Fruit fly (Drosophila melanogaster) whole organism, wandering third instar larva: ENCODE results near the gene DCTN5-p25.

Experiments
- Abd-B ChIP-seq: fragments of >200 bp; optimal IDR thresholded peaks from 2 replicates; lab custom pipeline; 2017; ENCODE audit warnings: missing biosample characterization, missing genetic modification characterization
- CG32264 ChIP-seq: fragments of 200-800 bp; sonication (Bioruptor generic); optimal IDR thresholded peaks from 2 replicates; lab custom pipeline; 2016; ENCODE audit warnings: missing biosample characterization, missing genetic modification characterization
- CG9705 ChIP-seq: fragments of 200-800 bp; sonication (Bioruptor generic); optimal IDR thresholded peaks from 2 replicates; lab custom pipeline; 2018; ENCODE audit warnings: missing biosample characterization, mild to moderate bottlenecking, missing genetic modification characterization
- CrebA ChIP-seq: fragments of 200-800 bp; sonication (Bioruptor generic); optimal IDR thresholded peaks from 2 replicates; lab custom pipeline; 2016; ENCODE audit warnings: missing biosample characterization, mild to moderate bottlenecking, missing genetic modification characterization, borderline replicate concordance
- Dfd ChIP-seq: fragments of >200 bp; optimal IDR thresholded peaks from 2 replicates; lab custom pipeline; 2017; ENCODE audit warnings: missing biosample characterization, missing genetic modification characterization
- Dif ChIP-seq: fragments of 200-275, 200-300 bp; sonication (Bioruptor generic); optimal IDR thresholded peaks from 2 replicates; lab custom pipeline; 2018; ENCODE audit warnings: missing biosample characterization, missing genetic modification characterization; ENCODE audit not compliant: partially characterized antibody
- GATAd ChIP-seq: sonication (Bioruptor generic); optimal IDR thresholded peaks from 2 replicates; lab custom pipeline; 2016; ENCODE audit warnings: missing biosample characterization, missing genetic modification characterization
- HLH106 ChIP-seq: fragments of 200-800 bp; optimal IDR thresholded peaks from 3 replicates; lab custom pipeline; 2019; ENCODE audit warnings: missing biosample characterization, mild to moderate bottlenecking, missing genetic modification characterization, moderate library complexity
- Hnf4 ChIP-seq: fragments of 200-800 bp; sonication (Bioruptor generic); optimal IDR thresholded peaks from 2 replicates; lab custom pipeline; 2016; ENCODE audit warnings: missing biosample characterization, mild to moderate bottlenecking, missing genetic modification characterization
- Hr78 ChIP-seq: fragments of >200 bp; optimal IDR thresholded peaks from 2 replicates; lab custom pipeline; 2017; ENCODE audit warnings: missing biosample characterization, missing genetic modification characterization
- Hr83 ChIP-seq: fragments of 200-300 bp; sonication (Bioruptor generic); optimal IDR thresholded peaks from 2 replicates; lab custom pipeline; 2016; ENCODE audit warnings: missing biosample characterization, mild to moderate bottlenecking, missing genetic modification characterization, moderate library complexity; ENCODE audit not compliant: poor library complexity, severe bottlenecking
- Jra ChIP-seq: sonication (Bioruptor generic); optimal IDR thresholded peaks from 2 replicates; lab custom pipeline; 2016; ENCODE audit warnings: missing biosample characterization, missing genetic modification characterization
- Mio ChIP-seq: sonication (Bioruptor generic); optimal IDR thresholded peaks from 2 replicates; lab custom pipeline; 2016; ENCODE audit warnings: missing biosample characterization, missing genetic modification characterization
- Myc ChIP-seq: fragments of >200 bp; optimal IDR thresholded peaks from 2 replicates; lab custom pipeline; 2017
- N ChIP-seq: fragments of >200 bp; optimal IDR thresholded peaks from 2 replicates; lab custom pipeline; 2018; ENCODE audit warnings: missing biosample characterization, missing external identifiers, missing genetic modification characterization
- OdsH ChIP-seq: fragments of 200-800 bp; sonication (Bioruptor generic); optimal IDR thresholded peaks from 2 replicates; lab custom pipeline; 2016; ENCODE audit warnings: missing biosample characterization, mild to moderate bottlenecking, missing genetic modification characterization
- Rel ChIP-seq, 2 experiments: fragments of 200-800 bp; sonication (Bioruptor generic) in 1 of 2; optimal IDR thresholded peaks; 2 replicates in 1 of 2; 3 replicates in 1 of 2; lab custom pipeline; 2016 to 2019; ENCODE audit warnings: mild to moderate bottlenecking in 2 of 2, missing biosample characterization in 2 of 2, missing genetic modification characterization in 2 of 2, moderate library complexity in 1 of 2
- Sp1 ChIP-seq: fragments of 200-800 bp; sonication (Bioruptor generic); optimal IDR thresholded peaks from 3 replicates; lab custom pipeline; 2019; ENCODE audit warnings: missing biosample characterization, mild to moderate bottlenecking, missing genetic modification characterization, moderate library complexity
- Vsx2 ChIP-seq: fragments of 200-300, 225-300 bp; sonication (Bioruptor generic); optimal IDR thresholded peaks from 2 replicates; lab custom pipeline; 2018; ENCODE audit warnings: missing biosample characterization, missing genetic modification characterization; ENCODE audit not compliant: partially characterized antibody
- br ChIP-seq: fragments of 200-800 bp; sonication (Bioruptor generic); optimal IDR thresholded peaks from 2 replicates; lab custom pipeline; 2016; ENCODE audit warnings: missing biosample characterization, missing genetic modification characterization
- brk ChIP-seq: fragments of 200-800 bp; sonication (Bioruptor generic); optimal IDR thresholded peaks from 2 replicates; lab custom pipeline; 2016; ENCODE audit warnings: missing biosample characterization, mild to moderate bottlenecking, missing genetic modification characterization
- dl ChIP-seq, 2 experiments: fragments of 175-275, 200-275 bp in 1 of 2; fragments of 200-275 bp in 1 of 2; sonication (Bioruptor generic); optimal IDR thresholded peaks; lab custom pipeline; 2018; ENCODE audit warnings: mild to moderate bottlenecking in 2 of 2, missing biosample characterization in 2 of 2, missing genetic modification characterization in 2 of 2, moderate library complexity in 2 of 2; ENCODE audit not compliant: partially characterized antibody in 2 of 2, insufficient read depth in 1 of 2
- dmrt93B ChIP-seq: fragments of 200-800 bp; sonication (Bioruptor generic); optimal IDR thresholded peaks from 2 replicates; lab custom pipeline; 2018; ENCODE audit warnings: missing biosample characterization, mild to moderate bottlenecking, missing genetic modification characterization
- dsf ChIP-seq: sonication (Bioruptor generic); optimal IDR thresholded peaks from 2 replicates; lab custom pipeline; 2016; ENCODE audit warnings: missing biosample characterization, missing genetic modification characterization, borderline replicate concordance
- ey ChIP-seq: fragments of 200-800 bp; sonication (Bioruptor generic); optimal IDR thresholded peaks from 2 replicates; lab custom pipeline; 2016; ENCODE audit warnings: missing biosample characterization, missing genetic modification characterization
- foxo ChIP-seq, 2 experiments: fragments of 200-800 bp; sonication (Bioruptor generic); optimal IDR thresholded peaks; 2 replicates in 1 of 2; 3 replicates in 1 of 2; lab custom pipeline; 2016 to 2017; ENCODE audit warnings: missing biosample characterization in 2 of 2, missing genetic modification characterization in 2 of 2
- fru ChIP-seq: fragments of 200-800 bp; sonication (Bioruptor generic); optimal IDR thresholded peaks from 3 replicates; lab custom pipeline; 2016; ENCODE audit warnings: missing biosample characterization, mild to moderate bottlenecking, missing genetic modification characterization
- h ChIP-seq: fragments of 200-800 bp; sonication (Bioruptor generic); optimal IDR thresholded peaks from 3 replicates; lab custom pipeline; 2016; ENCODE audit warnings: missing biosample characterization, mild to moderate bottlenecking, missing genetic modification characterization
- jim ChIP-seq: fragments of 175-275, 200-325 bp; sonication (Bioruptor generic); optimal IDR thresholded peaks from 2 replicates; lab custom pipeline; 2016; ENCODE audit warnings: missing biosample characterization, mild to moderate bottlenecking, missing genetic modification characterization
- lola ChIP-seq: fragments of >200 bp; optimal IDR thresholded peaks from 2 replicates; lab custom pipeline; 2017; ENCODE audit warnings: missing biosample characterization, missing genetic modification characterization
- pan ChIP-seq: fragments of >200 bp; optimal IDR thresholded peaks from 2 replicates; lab custom pipeline; 2017
- psq ChIP-seq: fragments of 200-800 bp; sonication (Bioruptor generic); optimal IDR thresholded peaks from 3 replicates; lab custom pipeline; 2017; ENCODE audit warnings: missing biosample characterization, mild to moderate bottlenecking, missing genetic modification characterization, moderate library complexity
- rgr ChIP-seq: fragments of 200-800 bp; sonication (Bioruptor generic); optimal IDR thresholded peaks from 3 replicates; lab custom pipeline; 2016; ENCODE audit warnings: missing biosample characterization, mild to moderate bottlenecking, missing genetic modification characterization
- sage ChIP-seq: fragments of 200-800 bp; sonication (Bioruptor generic); optimal IDR thresholded peaks from 2 replicates; lab custom pipeline; 2016; ENCODE audit warnings: missing biosample characterization, mild to moderate bottlenecking, missing genetic modification characterization
- sv ChIP-seq: fragments of 200-800 bp; sonication (Bioruptor generic); optimal IDR thresholded peaks from 3 replicates; lab custom pipeline; 2016; ENCODE audit warnings: missing biosample characterization, missing genetic modification characterization
- tai ChIP-seq: sonication (Bioruptor generic); optimal IDR thresholded peaks from 2 replicates; lab custom pipeline; 2016; ENCODE audit warnings: missing biosample characterization, missing genetic modification characterization
- usp ChIP-seq: fragments of >200 bp; optimal IDR thresholded peaks from 2 replicates; lab custom pipeline; 2017; ENCODE audit warnings: missing biosample characterization, missing genetic modification characterization
- woc ChIP-seq: sonication (Bioruptor generic); optimal IDR thresholded peaks from 2 replicates; lab custom pipeline; 2016; ENCODE audit warnings: missing biosample characterization, mild to moderate bottlenecking, missing genetic modification characterization

Gene DCTN5-p25

DNA sequence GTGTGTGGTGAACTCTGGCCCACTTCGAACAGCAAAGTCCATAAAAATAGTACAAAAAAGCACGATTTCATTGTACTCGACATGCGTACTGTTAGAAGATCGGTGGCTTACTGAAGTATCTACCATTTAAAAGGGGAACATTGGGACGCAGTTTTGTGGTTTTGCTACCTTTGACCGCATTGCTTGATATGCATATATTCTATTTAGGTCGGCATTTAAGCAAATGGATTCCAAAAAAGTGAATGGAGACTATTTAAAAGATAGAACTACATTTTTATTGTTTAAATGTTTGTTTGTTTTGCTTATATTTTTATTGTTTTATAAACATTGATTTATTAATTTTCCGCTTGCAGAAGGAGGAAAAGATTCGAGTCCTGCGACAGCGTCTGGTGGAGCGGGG lies 26.1 kb downstream of the DCTN5-p25 start, which contains the start of gene CG31832:
Gene CG31832 (minus strand): TSS at position 101 of the 400 bp plus-strand sequence.
- no peak for TF ChIP-seq OdsH (GFP tag; lab: Kevin White, UChicago)
- TF ChIP-seq Myc (lab: Kevin White, UChicago), result no peak
- TF ChIP-seq Vsx2, result no peak
- no peak for TF ChIP-seq Hnf4 (GFP tag; lab: Kevin White, UChicago)
- TF ChIP-seq psq (GFP tag; lab: Kevin White, UChicago), result no peak
- no peak for TF ChIP-seq Hr78 (GFP tag; lab: Kevin White, UChicago)

DNA sequence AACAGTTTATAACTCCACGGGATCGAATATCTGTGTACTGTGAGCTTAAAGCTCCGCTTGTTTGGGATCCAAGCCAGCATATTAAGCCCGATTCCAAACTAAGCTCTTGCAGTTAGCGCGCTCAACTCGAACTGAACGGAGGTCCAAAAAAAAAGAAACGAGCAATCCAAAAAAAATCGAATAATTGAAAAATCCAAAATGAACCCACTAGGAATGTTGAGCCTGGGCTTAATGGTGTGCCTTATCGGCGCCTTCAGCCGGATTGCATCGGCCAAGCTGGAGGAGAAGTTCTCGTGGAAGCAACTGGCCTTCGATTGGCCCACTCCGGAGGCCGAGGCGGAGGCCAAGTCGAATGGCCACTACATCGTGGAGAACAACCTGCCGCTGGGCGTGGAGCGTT lies 29.8 kb downstream of the DCTN5-p25 start, which contains the start of gene yellow-c:
Gene yellow-c (plus strand): TSS at position 29 of the 400 bp plus-strand sequence.
- TF ChIP-seq sv (no peak), CG32264 (no peak), dsf (GFP tag; lab: Kevin White, UChicago) (no peak), Sp1 (GFP tag; lab: Kevin White, UChicago) (no peak), rgr (GFP tag; lab: Kevin White, UChicago) (no peak), Hr83 (GFP tag; lab: Kevin White, UChicago) (no peak), CG9705 (GFP tag; lab: Kevin White, UChicago) (no peak), Dfd (GFP tag; lab: Kevin White, UChicago) (no peak)

dm6 chr2L:15038339-15039308 lies 33.1 kb downstream of the DCTN5-p25 start, which contains the start of gene CIAPIN1:
CIAPIN1 (minus strand) TSS chr2L:15038861.
- TF ChIP-seq Hnf4 (GFP tag; lab: Kevin White, UChicago), result no peak
- TF ChIP-seq sv, result no peak
- no peak for TF ChIP-seq pan (lab: Kevin White, UChicago)
- no peak for TF ChIP-seq OdsH (GFP tag; lab: Kevin White, UChicago)
- no peak for TF ChIP-seq h (GFP tag; lab: Kevin White, UChicago)
- TF ChIP-seq lola (GFP tag; lab: Kevin White, UChicago), result no peak
- no peak for TF ChIP-seq GATAd
- TF ChIP-seq Myc (lab: Kevin White, UChicago), result no peak
- no peak for TF ChIP-seq fru
- no peak for TF ChIP-seq N (GFP tag; lab: Kevin White, UChicago)
- no peak for TF ChIP-seq ey (GFP tag; lab: Kevin White, UChicago)
- no peak for TF ChIP-seq dmrt93B (GFP tag; lab: Kevin White, UChicago)

DNA sequence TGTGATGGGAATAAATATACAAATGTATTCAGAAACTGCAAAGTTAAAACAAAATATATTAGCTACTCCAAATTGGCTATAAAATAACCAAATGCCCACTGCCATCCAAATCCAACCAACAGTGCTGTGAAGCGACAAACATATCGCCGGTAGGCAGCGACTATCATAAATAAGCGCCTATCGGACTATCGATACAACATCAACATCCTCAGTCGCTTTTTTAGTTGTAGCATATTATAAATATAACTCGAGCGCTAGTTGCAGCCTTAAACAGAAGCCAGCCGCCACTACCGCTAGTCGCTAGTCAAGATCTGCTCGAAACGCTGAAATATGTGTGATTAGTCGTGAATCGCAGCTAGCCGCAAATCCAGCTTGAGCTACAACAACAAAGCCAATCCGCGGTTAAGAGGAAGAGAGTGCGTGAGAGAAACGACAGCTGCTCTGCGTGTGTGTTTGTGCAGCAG lies 33.8 kb downstream of the DCTN5-p25 start:
- TF ChIP-seq Rel (GFP tag; optimal IDR thresholded peaks at IDR 0.05; lab: Kevin White, UChicago) (no peak), Rel (tag; optimal IDR thresholded peaks at IDR 0.05; lab: Kevin White, UChicago) (no peak), Dif (no peak), Hnf4 (GFP tag; lab: Kevin White, UChicago) (no peak), pan (lab: Kevin White, UChicago) (no peak), Sp1 (GFP tag; lab: Kevin White, UChicago) (no peak), usp (GFP tag; lab: Kevin White, UChicago) (no peak), Abd-B (GFP tag; lab: Kevin White, UChicago) (no peak), jim (GFP tag; lab: Kevin White, UChicago) (no peak), Myc (lab: Kevin White, UChicago) (peak; percentile 90), ey (GFP tag; lab: Kevin White, UChicago) (peak; percentile 5), foxo (GFP tag; optimal IDR thresholded peaks at IDR 0.05; lab: Kevin White, UChicago) (no peak), tai (GFP tag; lab: Kevin White, UChicago) (no peak), Hr78 (GFP tag; lab: Kevin White, UChicago) (no peak), woc (GFP tag; lab: Kevin White, UChicago) (peak; percentile 88), rgr (GFP tag; lab: Kevin White, UChicago) (no peak), HLH106 (tag; lab: Kevin White, UChicago) (no peak), CG9705 (GFP tag; lab: Kevin White, UChicago) (peak; percentile 46), brk (no peak), Hr83 (GFP tag; lab: Kevin White, UChicago) (peak; percentile 77), N (GFP tag; lab: Kevin White, UChicago) (no peak), psq (GFP tag; lab: Kevin White, UChicago) (peak; percentile 6), CrebA (no peak), CG32264 (no peak), br (GFP tag; lab: Kevin White, UChicago) (peak; percentile 36), dmrt93B (GFP tag; lab: Kevin White, UChicago) (no peak), sv (no peak), OdsH (GFP tag; lab: Kevin White, UChicago) (no peak), h (GFP tag; lab: Kevin White, UChicago) (peak; percentile 48), sage (peak; percentile 25), Vsx2 (no peak), Jra (GFP tag; lab: Kevin White, UChicago) (peak; percentile 22), Mio (GFP tag; lab: Kevin White, UChicago) (no peak), dl (GFP tag; optimal IDR thresholded peaks at IDR 0.05; lab: Kevin White, UChicago; ENCODE audit: insufficient read depth in 1 of 2, partially characterized antibody in 2 of 2) (no peak), Dfd (GFP tag; lab: Kevin White, UChicago) (no peak), lola (GFP tag; lab: Kevin White, UChicago) (no peak)
